Fruit fly (Drosophila melanogaster): ENCODE data around the gene Pp2B-14D.

Gene Pp2B-14D

dm6 chrX:16559514-16560510, at the start of gene Pp2B-14D (continued):
- no peak for TF ChIP-seq CG16813 (GFP tag; IDR thresholded peaks at IDR 0.05; ENCODE audit: partially characterized antibody)
- peak; percentile 81 for TF ChIP-seq CG6689 (GFP tag; IDR thresholded peaks at IDR 0.05)
- no peak for TF ChIP-seq D19B (GFP tag; optimal IDR thresholded peaks at IDR 0.05)
- no peak for TF ChIP-seq Usf (GFP tag; optimal IDR thresholded peaks at IDR 0.05)
- TF ChIP-seq slbo (GFP tag; IDR thresholded peaks at IDR 0.05): no peak
- TF ChIP-seq Max (GFP tag; optimal IDR thresholded peaks at IDR 0.05): no peak
- no peak for TF ChIP-seq CG17568 (GFP tag; optimal IDR thresholded peaks at IDR 0.05)
- TF ChIP-seq twi (tag; optimal IDR thresholded peaks at IDR 0.05): no peak
- TF ChIP-seq Adf1 (GFP tag; IDR thresholded peaks at IDR 0.05): peak; percentile 46
- TF ChIP-seq Dref (GFP tag; IDR thresholded peaks at IDR 0.05): no peak; the same call in 1 of the 2 replicates
- no peak for TF ChIP-seq CG17612 (GFP tag; IDR thresholded peaks at IDR 0.05)
- no peak for TF ChIP-seq Ssrp (tag; optimal IDR thresholded peaks at IDR 0.05)
- TF ChIP-seq phol (tag; optimal IDR thresholded peaks at IDR 0.05): peak; percentile 27
- TF ChIP-seq fd3F (GFP tag; optimal IDR thresholded peaks at IDR 0.05): no peak
- no peak for TF ChIP-seq disco-r (GFP tag; optimal IDR thresholded peaks at IDR 0.05)
- TF ChIP-seq CG3995 (GFP tag; optimal IDR thresholded peaks at IDR 0.05): no peak
- no peak for TF ChIP-seq CG10462 (GFP tag; optimal IDR thresholded peaks at IDR 0.05)
- TF ChIP-seq MESR4 (GFP tag; optimal IDR thresholded peaks at IDR 0.05): peak; percentile 75
- peak; percentile 18 for TF ChIP-seq Nf-YC (tag; optimal IDR thresholded peaks at IDR 0.05)
- TF ChIP-seq ind (GFP tag; optimal IDR thresholded peaks at IDR 0.05): no peak
- TF ChIP-seq Hr51 (GFP tag; optimal IDR thresholded peaks at IDR 0.05): no peak
- peak; percentile 46 for TF ChIP-seq CG1603 (tag; optimal IDR thresholded peaks at IDR 0.05)
- no peak for TF ChIP-seq CHES-1-like (GFP tag; optimal IDR thresholded peaks at IDR 0.05)
- TF ChIP-seq CG8089 (GFP tag; optimal IDR thresholded peaks at IDR 0.05): no peak
- no peak for TF ChIP-seq CG1602 (GFP tag; optimal IDR thresholded peaks at IDR 0.05)
- TF ChIP-seq CG11247 (GFP tag; IDR thresholded peaks at IDR 0.05): no peak
- TF ChIP-seq CG7963 (GFP tag; IDR thresholded peaks at IDR 0.05; ENCODE audit: partially characterized antibody): no peak
- peak; percentile 22 for TF ChIP-seq gem (tag; optimal IDR thresholded peaks at IDR 0.05)
- TF ChIP-seq Tbp (GFP tag; optimal IDR thresholded peaks at IDR 0.05): no peak
- TF ChIP-seq schlank (tag; optimal IDR thresholded peaks at IDR 0.05): no peak
- no peak for TF ChIP-seq ara (GFP tag; IDR thresholded peaks at IDR 0.05)
- TF ChIP-seq Xrp1 (GFP tag; IDR thresholded peaks at IDR 0.05): no peak
- no peak for TF ChIP-seq ATbp (GFP tag; optimal IDR thresholded peaks at IDR 0.05)
- no peak for TF ChIP-seq CG1529 (GFP tag; optimal IDR thresholded peaks at IDR 0.05)
- no peak for TF ChIP-seq en (GFP tag; optimal IDR thresholded peaks at IDR 0.05)
- TF ChIP-seq CG7786 (GFP tag; optimal IDR thresholded peaks at IDR 0.05): no peak
- TF ChIP-seq BtbVII (GFP tag; optimal IDR thresholded peaks at IDR 0.05): no peak
- no peak for TF ChIP-seq CG2202 (tag; optimal IDR thresholded peaks at IDR 0.05)
- TF ChIP-seq sr (GFP tag; IDR thresholded peaks at IDR 0.05): no peak; the same call in 2 of the 3 replicates
- no peak for TF ChIP-seq emc (GFP tag; optimal IDR thresholded peaks at IDR 0.05)
- TF ChIP-seq CG13775 (GFP tag; optimal IDR thresholded peaks at IDR 0.05): no peak
- TF ChIP-seq MBD-R2 (GFP tag; IDR thresholded peaks at IDR 0.05): peak; percentile 30; the same call in 1 of the 2 replicates
- TF ChIP-seq CG3838 (GFP tag; optimal IDR thresholded peaks at IDR 0.05): no peak
- TF ChIP-seq CG16779 (GFP tag; IDR thresholded peaks at IDR 0.05): no peak
- TF ChIP-seq CG32772 (GFP tag; IDR thresholded peaks at IDR 0.05): no peak
- TF ChIP-seq crc (GFP tag; optimal IDR thresholded peaks at IDR 0.05): no peak
- TF ChIP-seq ab (GFP tag; optimal IDR thresholded peaks at IDR 0.05): no peak
- TF ChIP-seq inv (GFP tag; IDR thresholded peaks at IDR 0.05; ENCODE audit: partially characterized antibody): no peak
- 0 out of 4 replicates have a peak, but pooled peaks have one; percentile 64 for TF ChIP-seq chinmo (GFP tag; IDR thresholded peaks at IDR 0.05; ENCODE audit: partially characterized antibody)

Data from whole organism, embryonic.